Fruit fly (Drosophila melanogaster) whole organism, embryonic: ENCODE measurements around the gene mdu.

Experiments
- CG10147 ChIP-seq: fragments of 200-800 bp; sonication (Bioruptor generic); optimal IDR thresholded peaks from 2 replicates; lab custom pipeline; 2019; ENCODE audit warnings: missing biosample characterization, mild to moderate bottlenecking, missing genetic modification characterization, moderate library complexity
- CG11723 ChIP-seq: fragments of 200-800 bp; sonication (Bioruptor generic); optimal IDR thresholded peaks from 2 replicates; lab custom pipeline; 2017; ENCODE audit warnings: missing biosample characterization, mild to moderate bottlenecking, missing genetic modification characterization
- CG1233 ChIP-seq: fragments of 200-800 bp; sonication (Bioruptor generic); optimal IDR thresholded peaks from 4 replicates; lab custom pipeline; 2018; ENCODE audit warnings: missing biosample characterization, mild to moderate bottlenecking, missing genetic modification characterization
- CG12391 ChIP-seq: fragments of 200-800 bp; sonication (Bioruptor generic); optimal IDR thresholded peaks from 3 replicates; lab custom pipeline; 2018; ENCODE audit warnings: missing biosample characterization, mild to moderate bottlenecking, missing genetic modification characterization, moderate library complexity
- CG12659 ChIP-seq: fragments of 200-800 bp; sonication (Bioruptor generic); optimal IDR thresholded peaks from 3 replicates; lab custom pipeline; 2017; ENCODE audit warnings: mild to moderate bottlenecking, missing biosample characterization, missing genetic modification reagents, missing genetic modification characterization
- CG13424 ChIP-seq: fragments of 200-800 bp; sonication (Bioruptor generic); optimal IDR thresholded peaks from 2 replicates; lab custom pipeline; 2019; ENCODE audit warnings: missing biosample characterization, mild to moderate bottlenecking, missing genetic modification characterization, moderate library complexity
- CG15696 ChIP-seq: fragments of 200-800 bp; sonication (Bioruptor generic); optimal IDR thresholded peaks from 2 replicates; lab custom pipeline; 2019; ENCODE audit warnings: missing biosample characterization, mild to moderate bottlenecking, missing genetic modification characterization, moderate library complexity
- CG1832 ChIP-seq: fragments of 200-800 bp; sonication (Bioruptor generic); optimal IDR thresholded peaks from 2 replicates; lab custom pipeline; 2017; ENCODE audit warnings: missing biosample characterization, mild to moderate bottlenecking, missing genetic modification characterization, inconsistent platforms
- CG33213 ChIP-seq: fragments of 200-800 bp; sonication (Bioruptor generic); optimal IDR thresholded peaks from 3 replicates; lab custom pipeline; 2016; ENCODE audit warnings: missing biosample characterization, missing genetic modification characterization
- CG4730 ChIP-seq: fragments of 200-800 bp; sonication (Bioruptor generic); IDR thresholded peaks from 2 replicates; pipeline ENCODE4 v1.3.6; 2022; ENCODE audit warnings: missing biosample characterization, missing genetic modification characterization
- CG4854 ChIP-seq: fragments of 200-800 bp; sonication (Bioruptor generic); optimal IDR thresholded peaks from 2 replicates; lab custom pipeline; 2016; ENCODE audit warnings: missing biosample characterization, missing genetic modification characterization, inconsistent platforms
- CG7839 ChIP-seq: fragments of 200-800 bp; sonication (Bioruptor generic); optimal IDR thresholded peaks from 3 replicates; lab custom pipeline; 2018; ENCODE audit warnings: missing biosample characterization, mild to moderate bottlenecking, missing genetic modification characterization, moderate library complexity
- CG8089 ChIP-seq: fragments of 200-800 bp; sonication (Bioruptor generic); optimal IDR thresholded peaks from 3 replicates; lab custom pipeline; 2016; ENCODE audit warnings: missing biosample characterization, missing genetic modification characterization
- Deaf1 ChIP-seq: fragments of 200-800 bp; optimal IDR thresholded peaks from 3 replicates; lab custom pipeline; 2019; ENCODE audit warnings: missing biosample characterization, mild to moderate bottlenecking, missing genetic modification characterization, moderate library complexity
- Dip2 ChIP-seq: fragments of 200-800 bp; sonication (Bioruptor generic); IDR thresholded peaks from 2 replicates; pipeline ENCODE4 v1.3.6; 2022; ENCODE audit warnings: missing biosample characterization, missing genetic modification characterization
- Dip3 ChIP-seq: fragments of 200-800 bp; sonication (Bioruptor generic); optimal IDR thresholded peaks from 3 replicates; lab custom pipeline; 2016; ENCODE audit warnings: missing biosample characterization, missing genetic modification characterization
- ERR ChIP-seq: fragments of 200-800 bp; sonication (Bioruptor generic); optimal IDR thresholded peaks from 2 replicates; lab custom pipeline; 2016; ENCODE audit warnings: missing biosample characterization, missing genetic modification characterization
- Elba2 ChIP-seq: fragments of 200-800 bp; sonication (Bioruptor generic); optimal IDR thresholded peaks from 3 replicates; lab custom pipeline; 2016; ENCODE audit warnings: missing biosample characterization, missing genetic modification characterization
- Fer2 ChIP-seq: fragments of 200-800 bp; sonication (Bioruptor generic); optimal IDR thresholded peaks from 2 replicates; lab custom pipeline; 2018; ENCODE audit warnings: missing biosample characterization, mild to moderate bottlenecking, missing genetic modification characterization, moderate library complexity
- HHEX ChIP-seq: fragments of 200-800 bp; sonication (Bioruptor generic); optimal IDR thresholded peaks from 3 replicates; lab custom pipeline; 2017; ENCODE audit warnings: missing biosample characterization, mild to moderate bottlenecking, missing genetic modification characterization, missing genetic modification reagents
- HmgZ ChIP-seq: fragments of 200-800 bp; sonication (Bioruptor generic); optimal IDR thresholded peaks from 2 replicates; lab custom pipeline; 2018; ENCODE audit warnings: missing biosample characterization, mild to moderate bottlenecking, missing genetic modification characterization
- Hr3 ChIP-seq: fragments of 200-800 bp; sonication (Bioruptor generic); optimal IDR thresholded peaks from 3 replicates; lab custom pipeline; 2016; ENCODE audit warnings: missing biosample characterization, missing genetic modification characterization
- Hr39 ChIP-seq: fragments of >200 bp; optimal IDR thresholded peaks from 2 replicates; lab custom pipeline; 2017
- MTF-1 ChIP-seq: fragments of 200-800 bp; sonication (Bioruptor generic); optimal IDR thresholded peaks from 2 replicates; lab custom pipeline; 2018; ENCODE audit warnings: missing biosample characterization, mild to moderate bottlenecking, missing genetic modification characterization, borderline replicate concordance
- Meics ChIP-seq: fragments of 200-800 bp; sonication (Bioruptor generic); optimal IDR thresholded peaks from 2 replicates; lab custom pipeline; 2017; ENCODE audit warnings: missing biosample characterization, mild to moderate bottlenecking, missing genetic modification characterization
- Neu2 ChIP-seq: fragments of 200-800 bp; sonication (Bioruptor generic); optimal IDR thresholded peaks from 3 replicates; lab custom pipeline; 2016; ENCODE audit warnings: missing biosample characterization, missing genetic modification characterization, borderline replicate concordance
- Ptx1 ChIP-seq: fragments of 200-800 bp; sonication (Bioruptor generic); IDR thresholded peaks from 2 replicates; pipeline ENCODE4 v1.3.6; 2022; ENCODE audit warnings: missing biosample characterization, missing genetic modification characterization
- Tbp ChIP-seq: fragments of >200 bp; optimal IDR thresholded peaks from 2 replicates; lab custom pipeline; 2018; ENCODE audit warnings: missing biosample characterization, missing genetic modification characterization
- Usf ChIP-seq: fragments of 200-800 bp; sonication (Bioruptor generic); optimal IDR thresholded peaks from 2 replicates; lab custom pipeline; 2017; ENCODE audit warnings: missing genotype, missing biosample characterization, missing genetic modification characterization
- bcd ChIP-seq: fragments of 200-800 bp; sonication (Bioruptor generic); optimal IDR thresholded peaks from 2 replicates; lab custom pipeline; 2017; ENCODE audit warnings: missing biosample characterization, mild to moderate bottlenecking, missing genetic modification characterization
- chinmo ChIP-seq: fragments of 200-800 bp; sonication (Bioruptor generic); IDR thresholded peaks from 4 replicates; pipeline ENCODE4 v1.3.6; 2022; ENCODE audit warnings: missing biosample characterization, missing genetic modification characterization; ENCODE audit not compliant: partially characterized antibody
- crc ChIP-seq: fragments of 200-800 bp; sonication (Bioruptor generic); optimal IDR thresholded peaks from 2 replicates; lab custom pipeline; 2016; ENCODE audit warnings: missing biosample characterization, missing genetic modification characterization
- da ChIP-seq: fragments of 200-800 bp; sonication (Bioruptor generic); optimal IDR thresholded peaks from 2 replicates; lab custom pipeline; 2016; ENCODE audit warnings: missing biosample characterization, missing genetic modification characterization
- dmrt99B ChIP-seq: fragments of 200-800 bp; sonication (Bioruptor generic); optimal IDR thresholded peaks from 2 replicates; lab custom pipeline; 2018; ENCODE audit warnings: missing biosample characterization, mild to moderate bottlenecking, missing genetic modification characterization, moderate library complexity
- eve ChIP-seq, 2 experiments: fragments of >200 bp; optimal IDR thresholded peaks; 2 replicates each; lab custom pipeline; 2017; ENCODE audit warnings: missing biosample characterization in 2 of 2, missing genetic modification characterization in 2 of 2
- eyg ChIP-seq: fragments of 200-800 bp; sonication (Bioruptor generic); optimal IDR thresholded peaks from 3 replicates; lab custom pipeline; 2016; ENCODE audit warnings: missing biosample characterization, missing genetic modification characterization
- gce ChIP-seq: fragments of 200-800 bp; sonication (Bioruptor generic); IDR thresholded peaks from 3 replicates; pipeline ENCODE4 v1.3.6; 2022; ENCODE audit warnings: missing biosample characterization, missing genetic modification characterization
- gcm2 ChIP-seq: fragments of 200-800 bp; sonication (Bioruptor generic); optimal IDR thresholded peaks from 2 replicates; lab custom pipeline; 2016; ENCODE audit warnings: missing biosample characterization, missing genetic modification characterization
- jing ChIP-seq: fragments of 200-800 bp; sonication (Bioruptor generic); optimal IDR thresholded peaks from 2 replicates; lab custom pipeline; 2018; ENCODE audit warnings: missing biosample characterization, mild to moderate bottlenecking, missing genetic modification characterization
- kay ChIP-seq: fragments of 200-800 bp; sonication (Bioruptor generic); optimal IDR thresholded peaks from 2 replicates; lab custom pipeline; 2016; ENCODE audit warnings: missing biosample characterization, missing genetic modification characterization
- nom ChIP-seq: fragments of 200-800 bp; sonication (Bioruptor generic); optimal IDR thresholded peaks from 2 replicates; lab custom pipeline; 2017; ENCODE audit warnings: missing biosample characterization, missing genetic modification characterization, mild to moderate bottlenecking, moderate library complexity, missing genetic modification reagents
- oc ChIP-seq: fragments of 200-800 bp; sonication (Bioruptor generic); optimal IDR thresholded peaks from 2 replicates; lab custom pipeline; 2018; ENCODE audit warnings: missing biosample characterization, mild to moderate bottlenecking, missing genetic modification characterization, moderate library complexity
- org-1 ChIP-seq: fragments of 200-800 bp; sonication (Bioruptor generic); optimal IDR thresholded peaks from 2 replicates; lab custom pipeline; 2017; ENCODE audit warnings: missing biosample characterization, missing genetic modification characterization
- repo ChIP-seq: fragments of 200-800 bp; sonication (Bioruptor generic); optimal IDR thresholded peaks from 2 replicates; lab custom pipeline; 2016; ENCODE audit warnings: missing biosample characterization, missing genetic modification characterization
- sens ChIP-seq: fragments of 200-800 bp; sonication (Bioruptor generic); peaks from one replicate; lab custom pipeline; 2016; ENCODE audit warnings: missing biosample characterization, missing genetic modification characterization
- seq ChIP-seq: fragments of 200-800 bp; sonication (Bioruptor generic); IDR thresholded peaks from 2 replicates; pipeline ENCODE4 v1.3.6; 2022; ENCODE audit warnings: missing biosample characterization, missing genetic modification characterization
- slou ChIP-seq: fragments of 200-800 bp; sonication (Bioruptor generic); optimal IDR thresholded peaks from 3 replicates; lab custom pipeline; 2016; ENCODE audit warnings: missing biosample characterization, missing genetic modification characterization
- sug ChIP-seq: fragments of 200-800 bp; optimal IDR thresholded peaks from 2 replicates; lab custom pipeline; 2019; ENCODE audit warnings: missing biosample characterization, mild to moderate bottlenecking, missing genetic modification characterization, moderate library complexity
- twi ChIP-seq: fragments of 200-800 bp; optimal IDR thresholded peaks from 2 replicates; lab custom pipeline; 2019; ENCODE audit warnings: missing biosample characterization, mild to moderate bottlenecking, missing genetic modification characterization, moderate library complexity
- wek ChIP-seq: fragments of 200-800 bp; sonication (Bioruptor generic); optimal IDR thresholded peaks from 3 replicates; lab custom pipeline; 2018; ENCODE audit warnings: missing biosample characterization, mild to moderate bottlenecking, missing genetic modification characterization, moderate library complexity
- wor ChIP-seq: fragments of 200-800 bp; sonication (Bioruptor generic); IDR thresholded peaks from 2 replicates; pipeline ENCODE4 v1.3.6; 2022; ENCODE audit warnings: missing biosample characterization, missing genetic modification characterization
- zen2 ChIP-seq: fragments of 200-800 bp; sonication (Bioruptor generic); IDR thresholded peaks from 3 replicates; pipeline ENCODE4 v1.3.6; 2022; ENCODE audit warnings: missing biosample characterization, missing genetic modification characterization; ENCODE audit not compliant: partially characterized antibody

Gene mdu

dm6 chrX:12496930-12497329 is at the start of gene mdu (continued):
- TF ChIP-seq wek (GFP tag; lab: Kevin White, UChicago) (no peak), zen2 (GFP tag; lab: Robert Waterston, UW) (0 out of 3 replicates have a peak, but pooled peaks have one; percentile 6), repo (no peak), org-1 (no peak), oc (tag; lab: Kevin White, UChicago) (no peak), Hr39 (lab: Kevin White, UChicago) (no peak), jing (no peak), CG1233 (GFP tag; lab: Kevin White, UChicago) (no peak), crc (GFP tag; lab: Kevin White, UChicago) (no peak), CG10147 (GFP tag; lab: Kevin White, UChicago) (no peak), Elba2 (GFP tag; lab: Kevin White, UChicago) (peak; percentile 49), eve (GFP tag; optimal IDR thresholded peaks at IDR 0.05; lab: Kevin White, UChicago) (no peak), Hr3 (no peak), gce (GFP tag; lab: Robert Waterston, UW) (no peak), eyg (GFP tag; lab: Kevin White, UChicago) (no peak), gcm2 (GFP tag; lab: Kevin White, UChicago) (no peak), da (GFP tag; lab: Kevin White, UChicago) (no peak), CG7839 (peak; percentile 46), chinmo (0 out of 4 replicates have a peak, but pooled peaks have one; percentile 60), HHEX (GFP tag; lab: Kevin White, UChicago) (no peak), CG4730 (no peak), CG8089 (GFP tag; lab: Kevin White, UChicago) (no peak), kay (GFP tag; lab: Kevin White, UChicago) (no peak), seq (GFP tag; lab: Robert Waterston, UW) (no peak; the same call in 1 of the 2 replicates), HmgZ (tag; lab: Kevin White, UChicago) (no peak), CG4854 (no peak), Ptx1 (GFP tag; lab: Robert Waterston, UW) (peak; percentile 53; the same call in 1 of the 2 replicates), Usf (peak; percentile 13), Dip3 (GFP tag; lab: Kevin White, UChicago) (no peak), Fer2 (no peak), CG15696 (tag; lab: Kevin White, UChicago) (no peak), CG33213 (GFP tag; lab: Kevin White, UChicago) (no peak), sens (peak; percentile 50), CG13424 (tag; lab: Kevin White, UChicago) (peak; percentile 40), twi (tag; lab: Kevin White, UChicago) (no peak), CG1832 (no peak), CG12659 (peak; percentile 36), wor (GFP tag; lab: Robert Waterston, UW) (no peak), Neu2 (no peak), bcd (GFP tag; lab: Kevin White, UChicago) (peak; percentile 34), slou (no peak), Deaf1 (no peak), sug (tag; lab: Kevin White, UChicago) (peak; percentile 42), dmrt99B (no peak), nom (GFP tag; lab: Kevin White, UChicago) (no peak), CG12391 (tag; lab: Kevin White, UChicago) (peak; percentile 49), Dip2 (GFP tag; lab: Robert Waterston, UW) (no peak), CG11723 (GFP tag; lab: Kevin White, UChicago) (no peak), Meics (GFP tag; lab: Kevin White, UChicago) (peak; percentile 26), ERR (GFP tag; lab: Kevin White, UChicago) (no peak), Tbp (GFP tag; lab: Kevin White, UChicago) (no peak), MTF-1 (GFP tag; lab: Kevin White, UChicago) (no peak)
